Worm (Caenorhabditis elegans) whole organism, young adult: ENCODE measurements around the gene rps-21.

ENCODE experiments used
- B0336.3 ChIP-seq: fragments of 200-800 bp; sonication (Bioruptor generic); IDR thresholded peaks from 2 replicates; pipeline ENCODE4 v1.3.6; 2022; ENCODE audit warnings: missing genetic modification characterization, missing compliant biosample characterization
- F23B12.7 ChIP-seq: sonication (generic microtip); optimal IDR thresholded peaks from 2 replicates; lab custom pipeline; 2017; ENCODE audit warnings: missing genetic modification characterization, mild to moderate bottlenecking, missing compliant biosample characterization, antibody characterized with exemption, moderate library complexity; ENCODE audit not compliant: insufficient read depth
- F39B2.1 ChIP-seq: fragments of 200-800 bp; sonication (Bioruptor generic); IDR thresholded peaks from 2 replicates; pipeline ENCODE4 v1.3.6; 2022; ENCODE audit warnings: missing genetic modification reagents, missing genetic modification characterization, missing compliant biosample characterization
- F57A8.1 ChIP-seq: fragments of 200-800 bp; sonication (Bioruptor generic); optimal IDR thresholded peaks from 2 replicates; lab custom pipeline; 2018; ENCODE audit warnings: mild to moderate bottlenecking, missing genetic modification characterization, moderate library complexity, missing compliant biosample characterization
- T26A5.8 ChIP-seq: sonication (generic microtip); optimal IDR thresholded peaks from 2 replicates; lab custom pipeline; 2016; ENCODE audit warnings: missing genetic modification characterization, missing compliant biosample characterization
- Y53G8AR.9 ChIP-seq: fragments of 200-800 bp; sonication (Bioruptor generic); conservative IDR thresholded peaks from 2 replicates; pipeline ENCODE4 v1.3.6; 2022; ENCODE audit warnings: missing genetic modification reagents, missing genetic modification characterization, missing compliant biosample characterization
- ZK185.1 ChIP-seq: sonication (generic microtip); optimal IDR thresholded peaks from 2 replicates; lab custom pipeline; 2016; ENCODE audit warnings: mild to moderate bottlenecking, missing genetic modification characterization, missing compliant biosample characterization; ENCODE audit not compliant: poor library complexity, severe bottlenecking
- ama-1 ChIP-seq, 3 experiments: fragments of 150-350 bp in 1 of 3; sonication (generic microtip) in 2 of 3; optimal IDR thresholded peaks; 2 replicates each; lab custom pipeline; 2014 to 2018; ENCODE audit warnings: missing biosample characterization in 2 of 3, missing genetic modification characterization in 2 of 3, missing genetic modification reagents in 2 of 3
- aptf-2 ChIP-seq: fragments of 200-800 bp; sonication (Bioruptor generic); conservative IDR thresholded peaks from 2 replicates; pipeline ENCODE4 v1.3.6; 2022; ENCODE audit warnings: missing genetic modification reagents, missing genetic modification characterization, missing compliant biosample characterization
- aptf-3 ChIP-seq: fragments of 200-800 bp; sonication (Bioruptor generic); IDR thresholded peaks from 2 replicates; pipeline ENCODE4 v1.3.6; 2022; ENCODE audit warnings: missing genetic modification characterization, missing compliant biosample characterization
- athp-1 ChIP-seq: sonication (generic microtip); optimal IDR thresholded peaks from 2 replicates; lab custom pipeline; 2017; ENCODE audit warnings: mild to moderate bottlenecking, missing genetic modification characterization, missing compliant biosample characterization
- attf-5 ChIP-seq: fragments of 200-800 bp; sonication (Bioruptor generic); optimal IDR thresholded peaks from 2 replicates; lab custom pipeline; 2018; ENCODE audit warnings: mild to moderate bottlenecking, missing genetic modification characterization, missing compliant biosample characterization
- cebp-2 ChIP-seq: fragments of 200-800 bp; sonication (Bioruptor generic); IDR thresholded peaks from 2 replicates; pipeline ENCODE4 v1.3.6; 2022; ENCODE audit warnings: missing genetic modification characterization, missing compliant biosample characterization
- ceh-100 ChIP-seq: fragments of 200-800 bp; sonication (Bioruptor generic); IDR thresholded peaks from 2 replicates; pipeline ENCODE4 v1.3.6; 2022; ENCODE audit warnings: missing genetic modification reagents, missing genetic modification characterization, missing compliant biosample characterization
- ceh-79 ChIP-seq: sonication (generic microtip); optimal IDR thresholded peaks from 2 replicates; lab custom pipeline; 2017; ENCODE audit warnings: mild to moderate bottlenecking, missing genetic modification characterization, missing compliant biosample characterization
- chd-7 ChIP-seq: sonication (generic microtip); optimal IDR thresholded peaks from 2 replicates; lab custom pipeline; 2016; ENCODE audit warnings: mild to moderate bottlenecking, missing genetic modification characterization, moderate library complexity, missing compliant biosample characterization
- dox-1 ChIP-seq: fragments of 200-800 bp; sonication (Bioruptor generic); IDR thresholded peaks from 2 replicates; pipeline ENCODE4 v1.3.6; 2022; ENCODE audit warnings: missing genetic modification reagents, missing genetic modification characterization, missing compliant biosample characterization
- dpff-1 ChIP-seq: sonication (generic microtip); optimal IDR thresholded peaks from 2 replicates; lab custom pipeline; 2017; ENCODE audit warnings: mild to moderate bottlenecking, missing genetic modification characterization, missing compliant biosample characterization
- efl-1 ChIP-seq: fragments of 150-350 bp; optimal IDR thresholded peaks from 2 replicates; lab custom pipeline; 2014; ENCODE audit warnings: missing biosample characterization, missing genetic modification reagents, missing genetic modification characterization
- egl-44 ChIP-seq: fragments of 200-800 bp; sonication (Bioruptor generic); IDR thresholded peaks from 2 replicates; pipeline ENCODE4 v1.3.6; 2022; ENCODE audit warnings: missing genetic modification reagents, missing genetic modification characterization, missing compliant biosample characterization
- ets-4 ChIP-seq: fragments of 200-800 bp; sonication (Bioruptor generic); optimal IDR thresholded peaks from 2 replicates; lab custom pipeline; 2018; ENCODE audit warnings: mild to moderate bottlenecking, missing genetic modification characterization, missing compliant biosample characterization
- hmg-1.2 ChIP-seq: fragments of 200-800 bp; sonication (Bioruptor generic); IDR thresholded peaks from 2 replicates; pipeline ENCODE4 v1.3.6; 2022; ENCODE audit warnings: missing genetic modification reagents, missing genetic modification characterization, missing compliant biosample characterization
- hsf-1 ChIP-seq: fragments of 200-800 bp; sonication (Bioruptor generic); IDR thresholded peaks from 2 replicates; pipeline ENCODE4 v1.3.6; 2022; ENCODE audit warnings: missing genetic modification reagents, missing genetic modification characterization, missing compliant biosample characterization
- lin-35 ChIP-seq, 3 experiments: fragments of 150-350 bp in 2 of 3; sonication (generic microtip) in 1 of 3; optimal IDR thresholded peaks; 2 replicates each; lab custom pipeline; 2014 to 2018; ENCODE audit warnings: missing biosample characterization in 3 of 3, missing genetic modification characterization in 3 of 3, missing genetic modification reagents in 3 of 3
- madf-8 ChIP-seq: fragments of 200-800 bp; sonication (Bioruptor generic); conservative IDR thresholded peaks from 2 replicates; pipeline ENCODE4 v1.3.6; 2022; ENCODE audit warnings: missing genetic modification reagents, missing genetic modification characterization, missing compliant biosample characterization
- nfya-1 ChIP-seq: sonication (generic microtip); optimal IDR thresholded peaks from 2 replicates; lab custom pipeline; 2017; ENCODE audit warnings: antibody characterized with exemption, missing compliant biosample characterization, missing genetic modification characterization, borderline replicate concordance; ENCODE audit not compliant: insufficient read depth
- nhr-179 ChIP-seq: sonication (generic microtip); optimal IDR thresholded peaks from 2 replicates; lab custom pipeline; 2016; ENCODE audit warnings: mild to moderate bottlenecking, missing genetic modification characterization, missing compliant biosample characterization
- pha-4 ChIP-seq: fragments of 150-350 bp; sonication (generic microtip); optimal IDR thresholded peaks from 2 replicates; lab custom pipeline; 2014; ENCODE audit warnings: missing biosample characterization, missing genetic modification reagents, missing genetic modification characterization
- sea-2 ChIP-seq: fragments of 200-800 bp; sonication (Bioruptor generic); IDR thresholded peaks from 2 replicates; pipeline ENCODE4 v1.3.6; 2022; ENCODE audit warnings: missing genetic modification characterization, missing compliant biosample characterization
- tbp1 ChIP-seq: fragments of 200-800 bp; sonication (Bioruptor generic); optimal IDR thresholded peaks from 2 replicates; lab custom pipeline; 2018; ENCODE audit warnings: mild to moderate bottlenecking, missing genetic modification characterization, missing compliant biosample characterization
- tbx-9 ChIP-seq: sonication (generic microtip); optimal IDR thresholded peaks from 2 replicates; lab custom pipeline; 2016; ENCODE audit warnings: borderline replicate concordance, missing genetic modification characterization, inconsistent platforms, missing compliant biosample characterization
- unc-62 ChIP-seq: fragments of 150-350 bp; optimal IDR thresholded peaks from 2 replicates; lab custom pipeline; 2014; ENCODE audit warnings: missing biosample characterization, missing genetic modification reagents, missing genetic modification characterization
- ztf-22 ChIP-seq: fragments of 200-800 bp; sonication (Bioruptor generic); optimal IDR thresholded peaks from 2 replicates; lab custom pipeline; 2018; ENCODE audit warnings: mild to moderate bottlenecking, missing genetic modification characterization, moderate library complexity, missing compliant biosample characterization
- ztf-26 ChIP-seq: sonication (generic microtip); optimal IDR thresholded peaks from 2 replicates; lab custom pipeline; 2017; ENCODE audit warnings: missing genetic modification characterization, missing compliant biosample characterization

The rps-21 gene

ce11 chrIII:7153747-7154238 lies 35.6 kb downstream of the rps-21 start, which contains the start of gene ogt-1 (continued):
- TF ChIP-seq ZK185.1 (tag; lab: Kevin White, UChicago): peak; percentile 32
- TF ChIP-seq Y53G8AR.9 (GFP tag; lab: Robert Waterston, UW): 0 out of 2 replicates have a peak, but pooled peaks have one; percentile 48
- peak; percentile 28 for TF ChIP-seq unc-62 (GFP tag; lab: Kevin White, UChicago)
- no peak for TF ChIP-seq aptf-3 (GFP tag; lab: Robert Waterston, UW)
- TF ChIP-seq athp-1: peak; percentile 13
- peak; percentile 65 for TF ChIP-seq dox-1 (GFP tag; lab: Robert Waterston, UW)
- no peak for TF ChIP-seq T26A5.8 (tag; lab: Kevin White, UChicago)
- 0 out of 2 replicates have a peak, but pooled peaks have one; percentile 38 for TF ChIP-seq B0336.3 (GFP tag; lab: Robert Waterston, UW)
- 0 out of 2 replicates have a peak, but pooled peaks have one; percentile 6 for TF ChIP-seq hsf-1 (GFP tag; lab: Robert Waterston, UW)
- peak; percentile 89 for TF ChIP-seq hmg-1.2
- TF ChIP-seq ama-1 (optimal IDR thresholded peaks at IDR 0.05; lab: Kevin White, UChicago): no peak
- TF ChIP-seq ama-1 (GFP tag; optimal IDR thresholded peaks at IDR 0.05; lab: Kevin White, UChicago): no peak
- TF ChIP-seq madf-8 (GFP tag; lab: Robert Waterston, UW): no peak
- TF ChIP-seq tbp1 (GFP tag; lab: Kevin White, UChicago): peak; percentile 52
- peak; percentile 44 for TF ChIP-seq attf-5 (GFP tag; lab: Kevin White, UChicago)
- peak; percentile 59 for TF ChIP-seq aptf-2 (GFP tag; lab: Robert Waterston, UW)

- TF ChIP-seq cebp-2 (GFP tag; lab: Robert Waterston, UW): no peak
- no peak for TF ChIP-seq T26A5.8 (tag; lab: Kevin White, UChicago)
- no peak for TF ChIP-seq F23B12.7 (tag; lab: Kevin White, UChicago)
- TF ChIP-seq ztf-22 (GFP tag; lab: Kevin White, UChicago): no peak
- TF ChIP-seq dox-1 (GFP tag; lab: Robert Waterston, UW): no peak
- TF ChIP-seq F39B2.1 (GFP tag; lab: Robert Waterston, UW): no peak
- TF ChIP-seq tbp1 (GFP tag; lab: Kevin White, UChicago): no peak
- TF ChIP-seq, all 124 proteins: peak for 0
These were observed 36.9 kb downstream of the rps-21 start for ce11 chrIII:7152569-7152968.

- TF ChIP-seq nhr-179 (tag; lab: Kevin White, UChicago): no peak
- no peak for TF ChIP-seq efl-1 (GFP tag; lab: Kevin White, UChicago)
- no peak for TF ChIP-seq ets-4 (GFP tag; lab: Kevin White, UChicago)
- TF ChIP-seq pha-4: no peak
- TF ChIP-seq, all 124 proteins: peak for 0
These were observed 39.3 kb downstream of the rps-21 start for ce11 chrIII:7150162-7150561.

- TF ChIP-seq tbx-9 (tag; lab: Kevin White, UChicago) (no peak), egl-44 (GFP tag; lab: Robert Waterston, UW) (no peak), chd-7 (tag; lab: Kevin White, UChicago) (no peak), nfya-1 (tag; lab: Kevin White, UChicago) (no peak), ceh-79 (tag; lab: Kevin White, UChicago) (no peak), ztf-26 (tag; lab: Kevin White, UChicago) (no peak), ceh-100 (GFP tag; lab: Robert Waterston, UW) (no peak), hsf-1 (GFP tag; lab: Robert Waterston, UW) (no peak), dpff-1 (tag; lab: Kevin White, UChicago) (no peak), F23B12.7 (tag; lab: Kevin White, UChicago) (no peak), F57A8.1 (no peak), sea-2 (GFP tag; lab: Robert Waterston, UW) (no peak), ztf-22 (GFP tag; lab: Kevin White, UChicago) (no peak), lin-35 (GFP tag; optimal IDR thresholded peaks at IDR 0.05; lab: Kevin White, UChicago) (no peak)
These were observed 41.2 kb downstream of the rps-21 start for ce11 chrIII:7148191-7148590.
